Fruit fly (Drosophila melanogaster) whole organism, embryonic: ENCODE results near the gene cup.

Experiments
- Adf1 ChIP-seq: fragments of 200-800 bp; sonication (Bioruptor generic); IDR thresholded peaks from 2 replicates; pipeline ENCODE4 v1.3.6; 2022; ENCODE audit warnings: missing biosample characterization, missing genetic modification characterization
- Atf6 ChIP-seq: fragments of 200-800 bp; sonication (Bioruptor generic); IDR thresholded peaks from 2 replicates; pipeline ENCODE4 v1.3.6; 2022; ENCODE audit warnings: missing biosample characterization, missing genetic modification characterization
- CG10267 ChIP-seq: fragments of 200-800 bp; sonication (Bioruptor generic); optimal IDR thresholded peaks from 2 replicates; lab custom pipeline; 2018; ENCODE audit warnings: missing biosample characterization, mild to moderate bottlenecking, missing genetic modification characterization, moderate library complexity
- CG12769 ChIP-seq: fragments of 200-800 bp; sonication (Bioruptor generic); optimal IDR thresholded peaks from 2 replicates; lab custom pipeline; 2019; ENCODE audit warnings: missing biosample characterization, mild to moderate bottlenecking, missing genetic modification characterization, moderate library complexity
- CG14014 ChIP-seq: fragments of 200-800 bp; sonication (Bioruptor generic); IDR thresholded peaks from 2 replicates; pipeline ENCODE4 v1.3.6; 2022; ENCODE audit warnings: missing biosample characterization, missing genetic modification characterization
- CG15601 ChIP-seq: fragments of 200-800 bp; sonication (Bioruptor generic); optimal IDR thresholded peaks from 3 replicates; lab custom pipeline; 2019; ENCODE audit warnings: missing biosample characterization, mild to moderate bottlenecking, missing genetic modification characterization, moderate library complexity
- CG1792 ChIP-seq: fragments of 200-800 bp; sonication (Bioruptor generic); optimal IDR thresholded peaks from 2 replicates; lab custom pipeline; 2016; ENCODE audit warnings: missing biosample characterization, missing genetic modification characterization
- CG18599 ChIP-seq: fragments of 200-800 bp; sonication (Bioruptor generic); optimal IDR thresholded peaks from 3 replicates; lab custom pipeline; 2017; ENCODE audit warnings: missing biosample characterization, missing genetic modification characterization, mild to moderate bottlenecking, moderate library complexity, missing genetic modification reagents
- CG3726 ChIP-seq: fragments of 200-800 bp; sonication (Bioruptor generic); IDR thresholded peaks from 3 replicates; pipeline ENCODE4, ENCODE4 v1.3.6; 2022; ENCODE audit warnings: missing biosample characterization, missing genetic modification characterization
- CG4360 ChIP-seq: fragments of 200-800 bp; sonication (Bioruptor generic); IDR thresholded peaks from 2 replicates; pipeline ENCODE4 v1.3.6; 2022; ENCODE audit warnings: missing biosample characterization, missing genetic modification characterization
- CG4820 ChIP-seq: fragments of 200-800 bp; sonication (Bioruptor generic); optimal IDR thresholded peaks from 3 replicates; lab custom pipeline; 2016; ENCODE audit warnings: missing biosample characterization, missing genetic modification characterization
- CG5180 ChIP-seq: fragments of 200-800 bp; sonication (Bioruptor generic); optimal IDR thresholded peaks from 3 replicates; lab custom pipeline; 2017; ENCODE audit warnings: missing biosample characterization, missing genetic modification characterization, mild to moderate bottlenecking, moderate library complexity, missing genetic modification reagents
- CG6175 ChIP-seq: fragments of 200-800 bp; sonication (Bioruptor generic); IDR thresholded peaks from 3 replicates; pipeline ENCODE4 v1.3.6; 2022; ENCODE audit warnings: missing biosample characterization, missing genetic modification characterization
- CG8359 ChIP-seq: fragments of 200-800 bp; sonication (Bioruptor generic); optimal IDR thresholded peaks from 2 replicates; lab custom pipeline; 2017; ENCODE audit warnings: missing biosample characterization, mild to moderate bottlenecking, missing genetic modification characterization, borderline replicate concordance
- CG9797 ChIP-seq: fragments of 200-800 bp; sonication (Bioruptor generic); optimal IDR thresholded peaks from 3 replicates; lab custom pipeline; 2018; ENCODE audit warnings: missing biosample characterization, mild to moderate bottlenecking, missing genetic modification characterization
- CG9932 ChIP-seq: fragments of 200-800 bp; sonication (Bioruptor generic); IDR thresholded peaks from 2 replicates; pipeline ENCODE4 v1.3.6; 2022; ENCODE audit warnings: missing biosample characterization, missing genetic modification characterization
- H2.0 ChIP-seq: fragments of 200-800 bp; sonication (Bioruptor generic); IDR thresholded peaks from 2 replicates; pipeline ENCODE4 v1.3.6; 2022; ENCODE audit warnings: missing biosample characterization, missing genetic modification characterization
- MTF-1 ChIP-seq: fragments of 200-800 bp; sonication (Bioruptor generic); optimal IDR thresholded peaks from 2 replicates; lab custom pipeline; 2018; ENCODE audit warnings: missing biosample characterization, mild to moderate bottlenecking, missing genetic modification characterization, borderline replicate concordance
- NC2α ChIP-seq: fragments of 200-800 bp; sonication (Bioruptor generic); optimal IDR thresholded peaks from 2 replicates; lab custom pipeline; 2016; ENCODE audit warnings: missing biosample characterization, missing genetic modification characterization
- Nf-YA ChIP-seq: fragments of 200-800 bp; sonication (Bioruptor generic); IDR thresholded peaks from 2 replicates; pipeline ENCODE4 v1.3.6; 2022; ENCODE audit warnings: missing biosample characterization, missing genetic modification characterization
- Rx ChIP-seq: fragments of 200-800 bp; sonication (Bioruptor generic); IDR thresholded peaks from 2 replicates; pipeline ENCODE4 v1.3.6; 2022; ENCODE audit warnings: missing biosample characterization, missing genetic modification characterization
- chinmo ChIP-seq: fragments of 200-800 bp; sonication (Bioruptor generic); IDR thresholded peaks from 4 replicates; pipeline ENCODE4 v1.3.6; 2022; ENCODE audit warnings: missing biosample characterization, missing genetic modification characterization; ENCODE audit not compliant: partially characterized antibody
- cwo ChIP-seq: fragments of 200-800 bp; sonication (Bioruptor generic); optimal IDR thresholded peaks from 3 replicates; lab custom pipeline; 2017; ENCODE audit warnings: missing biosample characterization, missing genetic modification characterization, mild to moderate bottlenecking, moderate library complexity, missing genetic modification reagents
- dimm ChIP-seq: fragments of 200-800 bp; sonication (Bioruptor generic); IDR thresholded peaks from 2 replicates; pipeline ENCODE4 v1.3.6; 2022; ENCODE audit warnings: missing biosample characterization, missing genetic modification characterization
- ewg ChIP-seq: fragments of 200-800 bp; sonication (Bioruptor generic); optimal IDR thresholded peaks from 3 replicates; lab custom pipeline; 2017; ENCODE audit warnings: mild to moderate bottlenecking, missing biosample characterization, missing genetic modification reagents, missing genetic modification characterization
- gsb ChIP-seq: fragments of 200-800 bp; sonication (Bioruptor generic); IDR thresholded peaks from 2 replicates; pipeline ENCODE4 v1.3.6; 2022; ENCODE audit warnings: missing biosample characterization, missing genetic modification characterization
- knrl ChIP-seq: fragments of 200-800 bp; sonication (Bioruptor generic); IDR thresholded peaks from 3 replicates; pipeline ENCODE4 v1.3.6; 2022; ENCODE audit warnings: missing biosample characterization, missing genetic modification characterization; ENCODE audit not compliant: partially characterized antibody
- lov ChIP-seq, 2 experiments: fragments of 200-800 bp in 1 of 2; fragments of >200 bp in 1 of 2; sonication (Bioruptor generic) in 1 of 2; IDR thresholded peaks in 1 of 2; optimal IDR thresholded peaks in 1 of 2; 2 replicates in 1 of 2; 3 replicates in 1 of 2; pipeline versions ENCODE4 v1.3.6 to Lab custom; 2017 to 2022; ENCODE audit warnings: missing biosample characterization in 1 of 2, missing genetic modification characterization in 1 of 2
- otp ChIP-seq: fragments of 200-800 bp; sonication (Bioruptor generic); IDR thresholded peaks from 3 replicates; pipeline ENCODE4, ENCODE4 v1.3.6; 2022; ENCODE audit warnings: missing biosample characterization, missing genetic modification characterization
- row ChIP-seq: fragments of 200-800 bp; sonication (Bioruptor generic); IDR thresholded peaks from 3 replicates; pipeline ENCODE4 v1.3.6; 2022; ENCODE audit warnings: missing biosample characterization, missing genetic modification characterization
- sd ChIP-seq: fragments of 200-800 bp; sonication (Bioruptor generic); optimal IDR thresholded peaks from 3 replicates; lab custom pipeline; 2018; ENCODE audit warnings: missing biosample characterization, mild to moderate bottlenecking, missing genetic modification characterization, moderate library complexity
- sens ChIP-seq: fragments of 200-800 bp; sonication (Bioruptor generic); peaks from one replicate; lab custom pipeline; 2016; ENCODE audit warnings: missing biosample characterization, missing genetic modification characterization
- sna ChIP-seq: fragments of 200-800 bp; sonication (Bioruptor generic); IDR thresholded peaks from 2 replicates; pipeline ENCODE4 v1.3.6; 2022; ENCODE audit warnings: missing biosample characterization, missing genetic modification characterization; ENCODE audit not compliant: partially characterized antibody
- sr ChIP-seq: fragments of 200-800 bp; sonication (Bioruptor generic); IDR thresholded peaks from 3 replicates; pipeline ENCODE4 v1.3.6; 2022; ENCODE audit warnings: missing biosample characterization, missing genetic modification characterization
- usp ChIP-seq: fragments of >200 bp; optimal IDR thresholded peaks from 2 replicates; lab custom pipeline; 2017; ENCODE audit warnings: missing biosample characterization, missing genetic modification characterization
- wek ChIP-seq: fragments of 200-800 bp; sonication (Bioruptor generic); optimal IDR thresholded peaks from 3 replicates; lab custom pipeline; 2018; ENCODE audit warnings: missing biosample characterization, mild to moderate bottlenecking, missing genetic modification characterization, moderate library complexity

The cup gene

dm6 chr2L:6701409-6702199, 38.1 kb downstream of the cup start (continued):
- TF ChIP-seq sd (tag; lab: Kevin White, UChicago) (peak; percentile 54), CG9797 (no peak), CG15601 (tag; lab: Kevin White, UChicago) (no peak), cwo (no peak), dimm (GFP tag; lab: Robert Waterston, UW) (no peak), Nf-YA (GFP tag; lab: Robert Waterston, UW) (no peak), CG10267 (peak; percentile 6), gsb (GFP tag; lab: Robert Waterston, UW) (no peak), row (GFP tag; lab: Robert Waterston, UW) (0 out of 3 replicates have a peak, but pooled peaks have one; percentile 28), sens (GFP tag; lab: Kevin White, UChicago) (peak; percentile 59), usp (no peak), Rx (GFP tag; lab: Robert Waterston, UW) (0 out of 2 replicates have a peak, but pooled peaks have one; percentile 14), CG4820 (no peak), CG3726 (GFP tag; lab: Robert Waterston, UW) (no peak), CG4360 (no peak), lov (optimal IDR thresholded peaks at IDR 0.05; lab: Kevin White, UChicago) (no peak), lov (GFP tag; IDR thresholded peaks at IDR 0.05; lab: Robert Waterston, UW) (no peak), Atf6 (GFP tag; lab: Robert Waterston, UW) (no peak), NC2α (no peak), wek (GFP tag; lab: Kevin White, UChicago) (no peak)

dm6 chr2L:6705081-6705480, 41.6 kb downstream of the cup start:
- peak; percentile 37; the same call in 1 of the 3 replicates for TF ChIP-seq sr (GFP tag; lab: Robert Waterston, UW)
- 0 out of 3 replicates have a peak, but pooled peaks have one; percentile 26 for TF ChIP-seq CG6175 (GFP tag; lab: Robert Waterston, UW)
- 0 out of 2 replicates have a peak, but pooled peaks have one; percentile 13 for TF ChIP-seq CG9932 (GFP tag; lab: Robert Waterston, UW)
- no peak for TF ChIP-seq MTF-1 (GFP tag; lab: Kevin White, UChicago)
- peak; percentile 16 for TF ChIP-seq CG12769 (tag; lab: Kevin White, UChicago)
- peak; percentile 99 for TF ChIP-seq CG8359 (GFP tag; lab: Kevin White, UChicago)
- TF ChIP-seq knrl (GFP tag; lab: Robert Waterston, UW), result 0 out of 3 replicates have a peak, but pooled peaks have one; percentile 15
- TF ChIP-seq H2.0 (GFP tag; lab: Robert Waterston, UW), result peak; percentile 28; the same call in 1 of the 2 replicates
- no peak for TF ChIP-seq CG1792 (GFP tag; lab: Kevin White, UChicago)
- 0 out of 4 replicates have a peak, but pooled peaks have one; percentile 48 for TF ChIP-seq chinmo
- TF ChIP-seq CG5180 (GFP tag; lab: Kevin White, UChicago), result peak; percentile 79
- peak; percentile 5; the same call in 1 of the 2 replicates for TF ChIP-seq CG14014 (GFP tag; lab: Robert Waterston, UW)
- TF ChIP-seq otp, result 0 out of 3 replicates have a peak, but pooled peaks have one; percentile 6
- TF ChIP-seq sna (GFP tag; lab: Robert Waterston, UW), result 0 out of 2 replicates have a peak, but pooled peaks have one; percentile 15
- TF ChIP-seq ewg, result peak; percentile 22
- no peak for TF ChIP-seq CG9797
- TF ChIP-seq CG18599, result no peak
- peak; percentile 67; the same call in 1 of the 2 replicates for TF ChIP-seq Adf1 (GFP tag; lab: Robert Waterston, UW)
